Worm (Caenorhabditis elegans): Measurements from ENCODE around the gene F53C3.4.
A peak's percentile ranks its signal among the peaks of the same experiment; 100 is the strongest.

Gene F53C3.4

DNA sequence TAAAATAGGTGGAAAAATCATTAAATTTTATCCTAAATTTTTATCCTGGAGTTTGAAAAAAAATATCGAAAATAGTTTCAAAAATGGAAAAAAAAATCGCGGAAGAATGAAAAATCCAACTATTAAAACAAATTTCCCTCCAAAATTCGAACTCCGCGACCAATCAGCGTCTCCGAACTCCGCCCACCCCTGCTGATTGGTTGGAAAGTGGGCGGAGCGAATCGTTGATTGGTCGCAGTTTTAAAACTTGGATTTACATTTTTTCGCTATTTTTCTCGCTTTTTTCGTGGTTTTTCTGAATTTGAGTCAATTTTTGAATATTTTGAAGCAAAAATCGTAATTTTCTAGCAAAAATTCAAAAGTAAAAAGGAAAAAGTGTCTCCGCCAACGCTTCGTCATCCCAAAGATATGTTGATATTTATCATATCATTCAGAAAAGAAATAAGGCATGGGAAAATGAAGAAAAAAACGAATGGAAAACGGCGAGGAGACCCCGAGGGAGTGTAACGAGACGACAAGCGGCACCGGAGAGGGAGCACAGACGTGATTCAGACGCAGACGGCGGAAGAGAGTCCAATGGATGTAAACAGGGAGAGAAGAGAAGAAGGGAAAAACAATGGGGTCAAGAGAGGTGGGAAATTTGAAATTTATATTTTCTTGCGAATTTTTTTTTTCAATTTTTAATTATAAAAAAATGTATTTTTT lies 29.4 kb downstream of the F53C3.4 start (continued):
- TF ChIP-seq dpl-1 (GFP tag; optimal IDR thresholded peaks at IDR 0.05) = no peak
- no peak for TF ChIP-seq ztf-18 (tag; optimal IDR thresholded peaks at IDR 0.05)
- no peak for TF ChIP-seq T07F8.4 (tag; optimal IDR thresholded peaks at IDR 0.05)
- TF ChIP-seq K12H6.12 (tag; optimal IDR thresholded peaks at IDR 0.05) = no peak
- TF ChIP-seq dox-1 (GFP tag; IDR thresholded peaks at IDR 0.05) = 0 out of 2 replicates have a peak, but pooled peaks have one; percentile 26
- TF ChIP-seq ama-1 (optimal IDR thresholded peaks at IDR 0.05) = no peak
- no peak for TF ChIP-seq ama-1 (GFP tag; optimal IDR thresholded peaks at IDR 0.05)

ce11 chrII:3931230-3931629 lies 30.0 kb downstream of the F53C3.4 start:
- TF ChIP-seq lin-26 (GFP tag; IDR thresholded peaks at IDR 0.05) = no peak
- TF ChIP-seq nfya-2 (GFP tag; IDR thresholded peaks at IDR 0.05) = 0 out of 2 replicates have a peak, but pooled peaks have one; percentile 67
- TF ChIP-seq aptf-3 (GFP tag; IDR thresholded peaks at IDR 0.05) = no peak
- no peak for TF ChIP-seq ztf-22 (GFP tag; optimal IDR thresholded peaks at IDR 0.05)
- no peak for TF ChIP-seq hrde-1 (tag; optimal IDR thresholded peaks at IDR 0.05; ENCODE audit: borderline replicate concordance)
- TF ChIP-seq bed-2 (GFP tag; IDR thresholded peaks at IDR 0.05) = no peak
- no peak for TF ChIP-seq mes-4 (tag; optimal IDR thresholded peaks at IDR 0.05)
- no peak for TF ChIP-seq bed-1 (GFP tag; IDR thresholded peaks at IDR 0.05)
- TF ChIP-seq fkh-3 (tag; optimal IDR thresholded peaks at IDR 0.05) = no peak
- peak; percentile 79 for TF ChIP-seq nfyb-1 (GFP tag; IDR thresholded peaks at IDR 0.05)
- TF ChIP-seq nhr-120 (GFP tag; IDR thresholded peaks at IDR 0.05) = no peak
- TF ChIP-seq snpc-1.3 (tag; optimal IDR thresholded peaks at IDR 0.05; ENCODE audit: insufficient read depth) = no peak
- TF ChIP-seq madf-10 (tag; optimal IDR thresholded peaks at IDR 0.05) = no peak
- TF ChIP-seq F39B2.1 (GFP tag; IDR thresholded peaks at IDR 0.05) = no peak
- no peak for TF ChIP-seq F37B4.10 (GFP tag; IDR thresholded peaks at IDR 0.05)

- no peak for TF ChIP-seq K12H6.12 (tag; optimal IDR thresholded peaks at IDR 0.05)
- TF ChIP-seq lsl-1 (GFP tag; optimal IDR thresholded peaks at IDR 0.05) = peak; percentile 29
- TF ChIP-seq let-526 (GFP tag; IDR thresholded peaks at IDR 0.05) = no peak
- TF ChIP-seq mxl-1 (tag; optimal IDR thresholded peaks at IDR 0.05) = no peak
- TF ChIP-seq hmg-1.2 (GFP tag; IDR thresholded peaks at IDR 0.05) = no peak
- 0 out of 2 replicates have a peak, but pooled peaks have one; percentile 15 for TF ChIP-seq ceh-40 (GFP tag; IDR thresholded peaks at IDR 0.05)
- no peak for TF ChIP-seq snpc-1.3 (tag; optimal IDR thresholded peaks at IDR 0.05; ENCODE audit: insufficient read depth)
- no peak for TF ChIP-seq hlh-26 (GFP tag; conservative IDR thresholded peaks at IDR 0.05)
- no peak for TF ChIP-seq madf-10 (tag; optimal IDR thresholded peaks at IDR 0.05)
- no peak for TF ChIP-seq B0261.1 (tag; optimal IDR thresholded peaks at IDR 0.05)
- TF ChIP-seq ztf-25 (GFP tag; IDR thresholded peaks at IDR 0.05) = no peak
- no peak for TF ChIP-seq ZK185.1 (tag; optimal IDR thresholded peaks at IDR 0.05; ENCODE audit: poor library complexity, severe bottlenecking)
- 0 out of 2 replicates have a peak, but pooled peaks have one; percentile 52 for TF ChIP-seq madf-3 (GFP tag; IDR thresholded peaks at IDR 0.05)
- no peak for TF ChIP-seq akir-1 (GFP tag; optimal IDR thresholded peaks at IDR 0.05)
- TF ChIP-seq repo-1 (tag; optimal IDR thresholded peaks at IDR 0.05) = no peak
- no peak for TF ChIP-seq him-1 (tag; optimal IDR thresholded peaks at IDR 0.05)
- no peak for TF ChIP-seq B0019.2 (GFP tag; conservative IDR thresholded peaks at IDR 0.05)
- no peak for TF ChIP-seq fkh-3 (tag; optimal IDR thresholded peaks at IDR 0.05)
- no peak for TF ChIP-seq zfh-2 (GFP tag; conservative IDR thresholded peaks at IDR 0.05)
- no peak for TF ChIP-seq dox-1 (GFP tag; IDR thresholded peaks at IDR 0.05)
- no peak for TF ChIP-seq aptf-3 (GFP tag; IDR thresholded peaks at IDR 0.05)
- no peak for TF ChIP-seq attf-5 (GFP tag; optimal IDR thresholded peaks at IDR 0.05)
- TF ChIP-seq F37B4.10 (GFP tag; IDR thresholded peaks at IDR 0.05) = no peak
- no peak for TF ChIP-seq mcd-1 (GFP tag; IDR thresholded peaks at IDR 0.05)
- no peak for TF ChIP-seq hmg-20 (GFP tag; IDR thresholded peaks at IDR 0.05)
- no peak for TF ChIP-seq C06A6.2 (GFP tag; conservative IDR thresholded peaks at IDR 0.05)
- TF ChIP-seq ceh-79 (tag; optimal IDR thresholded peaks at IDR 0.05) = no peak
- TF ChIP-seq pha-4 (tag; optimal IDR thresholded peaks at IDR 0.05) = no peak
- TF ChIP-seq snpc-3.4 (tag; optimal IDR thresholded peaks at IDR 0.05) = peak; percentile 67
- peak; percentile 2 for TF ChIP-seq F49E8.2 (tag; optimal IDR thresholded peaks at IDR 0.05; ENCODE audit: insufficient read depth)
These were observed 30.6 kb downstream of the F53C3.4 start for ce11 chrII:3931825-3932224.

All from whole organism, young adult.